Fruit fly (Drosophila melanogaster): Measurements from ENCODE around the gene hzg.

The hzg gene

DNA sequence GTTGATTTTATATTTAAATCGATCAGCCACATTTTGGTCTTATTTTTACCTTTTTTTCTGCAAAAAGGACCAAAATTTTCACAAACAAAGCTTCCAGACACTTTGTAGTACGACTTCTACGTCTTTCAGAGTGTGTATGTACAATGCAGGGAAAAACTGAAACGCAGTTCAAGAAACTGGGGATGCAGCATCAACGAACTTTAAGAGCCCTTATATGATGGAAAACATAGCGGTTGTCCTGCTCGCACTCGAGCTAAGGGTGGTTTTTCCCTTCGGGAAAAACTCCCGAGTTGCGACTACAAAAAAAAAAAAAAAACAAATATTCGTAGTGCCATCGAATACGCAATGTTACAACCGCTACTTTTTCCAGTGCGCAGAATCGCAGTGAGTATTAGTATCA is 35.9 kb upstream of the hzg start (continued):
- TF ChIP-seq ewg (GFP tag; optimal IDR thresholded peaks at IDR 0.05), result peak; percentile 87
- no peak for TF ChIP-seq ems (GFP tag; optimal IDR thresholded peaks at IDR 0.05)
- TF ChIP-seq CG10274 (GFP tag; optimal IDR thresholded peaks at IDR 0.05), result no peak
- peak; percentile 4 for TF ChIP-seq oc (tag; optimal IDR thresholded peaks at IDR 0.05)
- no peak for TF ChIP-seq HmgD (GFP tag; optimal IDR thresholded peaks at IDR 0.05)
- TF ChIP-seq Blimp-1 (GFP tag; optimal IDR thresholded peaks at IDR 0.05), result no peak
- no peak for TF ChIP-seq CTCF (GFP tag; optimal IDR thresholded peaks at IDR 0.05)
- no peak for TF ChIP-seq Dad (GFP tag; optimal IDR thresholded peaks at IDR 0.05)
- TF ChIP-seq Scr (GFP tag; IDR thresholded peaks at IDR 0.05; ENCODE audit: partially characterized antibody), result no peak
- TF ChIP-seq pros (GFP tag; optimal IDR thresholded peaks at IDR 0.05), result peak; percentile 76
- peak; percentile 31; the same call in 1 of the 2 replicates for TF ChIP-seq CG32767 (GFP tag; IDR thresholded peaks at IDR 0.05)
- TF ChIP-seq CG4617 (GFP tag; optimal IDR thresholded peaks at IDR 0.05; ENCODE audit: borderline replicate concordance), result no peak
- TF ChIP-seq jumu (GFP tag; optimal IDR thresholded peaks at IDR 0.05), result no peak
- TF ChIP-seq btn (GFP tag; optimal IDR thresholded peaks at IDR 0.05), result no peak
- TF ChIP-seq CG6654 (GFP tag; optimal IDR thresholded peaks at IDR 0.05), result no peak
- TF ChIP-seq dmrt99B (tag; optimal IDR thresholded peaks at IDR 0.05), result no peak
- TF ChIP-seq CG12071 (GFP tag; optimal IDR thresholded peaks at IDR 0.05), result no peak
- TF ChIP-seq Ptx1 (GFP tag; IDR thresholded peaks at IDR 0.05), result no peak
- no peak for TF ChIP-seq CG17802 (tag; optimal IDR thresholded peaks at IDR 0.05)
- TF ChIP-seq slbo (GFP tag; IDR thresholded peaks at IDR 0.05), result no peak
- no peak for TF ChIP-seq sob (GFP tag; IDR thresholded peaks at IDR 0.05)
- no peak for TF ChIP-seq Hsf (GFP tag; optimal IDR thresholded peaks at IDR 0.05)
- TF ChIP-seq CG10321 (GFP tag; IDR thresholded peaks at IDR 0.05), result peak; percentile 86
- peak; percentile 3 for TF ChIP-seq CG17359 (tag; optimal IDR thresholded peaks at IDR 0.05)
- TF ChIP-seq CG14441 (GFP tag; IDR thresholded peaks at IDR 0.05), result no peak
- TF ChIP-seq CG2678 (tag; optimal IDR thresholded peaks at IDR 0.05), result no peak
- TF ChIP-seq nerfin-1 (tag; optimal IDR thresholded peaks at IDR 0.05), result peak; percentile 8
- TF ChIP-seq wdn (GFP tag; IDR thresholded peaks at IDR 0.05), result no peak
- TF ChIP-seq exex (tag; optimal IDR thresholded peaks at IDR 0.05), result no peak
- no peak for TF ChIP-seq hbn (GFP tag; IDR thresholded peaks at IDR 0.05; ENCODE audit: partially characterized antibody)
- no peak for TF ChIP-seq CG30403 (GFP tag; optimal IDR thresholded peaks at IDR 0.05)
- no peak for TF ChIP-seq Xrp1 (GFP tag; IDR thresholded peaks at IDR 0.05)
- no peak for TF ChIP-seq Mrtf (GFP tag; IDR thresholded peaks at IDR 0.05)
- TF ChIP-seq CG6689 (GFP tag; IDR thresholded peaks at IDR 0.05), result no peak
- no peak for TF ChIP-seq CG3163 (GFP tag; optimal IDR thresholded peaks at IDR 0.05)
- no peak for TF ChIP-seq CG7963 (GFP tag; IDR thresholded peaks at IDR 0.05; ENCODE audit: partially characterized antibody)
- no peak for TF ChIP-seq run (tag; optimal IDR thresholded peaks at IDR 0.05)
- no peak for TF ChIP-seq lbe (GFP tag; optimal IDR thresholded peaks at IDR 0.05)
- TF ChIP-seq Optix (GFP tag; IDR thresholded peaks at IDR 0.05), result no peak
- TF ChIP-seq CG17385 (GFP tag; optimal IDR thresholded peaks at IDR 0.05), result no peak
- TF ChIP-seq CG31224 (GFP tag; IDR thresholded peaks at IDR 0.05), result no peak
- TF ChIP-seq CG10654 (GFP tag; optimal IDR thresholded peaks at IDR 0.05), result no peak
- TF ChIP-seq CG6791 (GFP tag; IDR thresholded peaks at IDR 0.05; ENCODE audit: partially characterized antibody), result 0 out of 3 replicates have a peak, but pooled peaks have one; percentile 18
- TF ChIP-seq CG8478 (optimal IDR thresholded peaks at IDR 0.05), result no peak
- TF ChIP-seq CG6765 (GFP tag; optimal IDR thresholded peaks at IDR 0.05), result no peak
- no peak for TF ChIP-seq Hr51 (GFP tag; optimal IDR thresholded peaks at IDR 0.05)
- no peak for TF ChIP-seq chm (GFP tag; IDR thresholded peaks at IDR 0.05)
- TF ChIP-seq aop (GFP tag; IDR thresholded peaks at IDR 0.05), result no peak
- TF ChIP-seq CG34422 (GFP tag; IDR thresholded peaks at IDR 0.05), result no peak
- no peak for TF ChIP-seq Doc3 (GFP tag; IDR thresholded peaks at IDR 0.05; ENCODE audit: partially characterized antibody)
